Fruit fly (Drosophila melanogaster): Measurements from ENCODE around the gene CG7650.

CG7650 gene

dm6 chr3L:15610109-15610508, at the start of gene CG7650:
Gene CG7650 (minus strand): TSS chr3L:15610386.
- TF ChIP-seq CG8478 (optimal IDR thresholded peaks at IDR 0.05) = no peak
- TF ChIP-seq CTCF (optimal IDR thresholded peaks at IDR 0.05) = no peak

- no peak for TF ChIP-seq CG8478 (optimal IDR thresholded peaks at IDR 0.05)
- no peak for TF ChIP-seq CTCF (optimal IDR thresholded peaks at IDR 0.05)
Observed at dm6 chr3L:15659341-15659740, 49.2 kb upstream of the CG7650 start, which contains the start of the genes Eig71Eh and Eig71Ei. Gene Eig71Eh (minus strand): TSS chr3L:15659441. Gene Eig71Ei (plus strand): TSS chr3L:15659707.

- TF ChIP-seq CTCF (optimal IDR thresholded peaks at IDR 0.05) (no peak), CG8478 (optimal IDR thresholded peaks at IDR 0.05) (no peak)
Observed at dm6 chr3L:15657290-15657689, 47.1 kb upstream of the CG7650 start, which contains the start of the genes Eig71Ef and Eig71Eg. Gene Eig71Ef (minus strand): TSS chr3L:15657390. Gene Eig71Eg (plus strand): TSS chr3L:15657628.

- TF ChIP-seq CTCF (optimal IDR thresholded peaks at IDR 0.05) (no peak), CG8478 (optimal IDR thresholded peaks at IDR 0.05) (no peak)
Observed at dm6 chr3L:15655910-15656309, 45.7 kb upstream of the CG7650 start, which contains the start of gene Eig71Ee. Gene Eig71Ee (minus strand): TSS chr3L:15656010.

dm6 chr3L:15652154-15652553, 42.0 kb upstream of the CG7650 start, which contains the start of the genes Eig71Ec and Eig71Ed:
Gene Eig71Ec (minus strand): TSS chr3L:15652254.
Gene Eig71Ed (plus strand): TSS chr3L:15652537.
- TF ChIP-seq CTCF (optimal IDR thresholded peaks at IDR 0.05) (no peak), CG8478 (optimal IDR thresholded peaks at IDR 0.05) (no peak)

- TF ChIP-seq CG8478 (optimal IDR thresholded peaks at IDR 0.05) (no peak), CTCF (optimal IDR thresholded peaks at IDR 0.05) (no peak)
Observed at dm6 chr3L:15650552-15650951, 40.4 kb upstream of the CG7650 start, which contains the start of gene CG43084. Gene CG43084 (plus strand): TSS chr3L:15650852.

dm6 chr3L:15649561-15649960, 39.4 kb upstream of the CG7650 start, which contains the start of the genes Eig71Ea and Eig71Eb:
Gene Eig71Ea (minus strand): TSS chr3L:15649661.
Gene Eig71Eb (plus strand): TSS chr3L:15649936.
- TF ChIP-seq CTCF (optimal IDR thresholded peaks at IDR 0.05) = no peak
- no peak for TF ChIP-seq CG8478 (optimal IDR thresholded peaks at IDR 0.05)

- TF ChIP-seq CTCF (optimal IDR thresholded peaks at IDR 0.05) = no peak
- no peak for TF ChIP-seq CG8478 (optimal IDR thresholded peaks at IDR 0.05)
Observed at dm6 chr3L:15647712-15648621, 37.8 kb upstream of the CG7650 start, which contains the start of the genes comm3 and CG43083. Gene comm3 (minus strand): TSS chr3L:15647762. Gene CG43083 (plus strand): TSS chr3L:15648571.

- TF ChIP-seq CG8478 (optimal IDR thresholded peaks at IDR 0.05) (no peak), CTCF (optimal IDR thresholded peaks at IDR 0.05) (no peak)
Observed at dm6 chr3L:15646182-15646581, 36.0 kb upstream of the CG7650 start.

- no peak for TF ChIP-seq CG8478 (optimal IDR thresholded peaks at IDR 0.05)
- TF ChIP-seq CTCF (optimal IDR thresholded peaks at IDR 0.05) = no peak
Observed at dm6 chr3L:15641590-15642019, 31.4 kb upstream of the CG7650 start.

- no peak for TF ChIP-seq CTCF (optimal IDR thresholded peaks at IDR 0.05)
- no peak for TF ChIP-seq CG8478 (optimal IDR thresholded peaks at IDR 0.05)
Observed at dm6 chr3L:15639978-15640377, 29.8 kb upstream of the CG7650 start.

- TF ChIP-seq CG8478 (optimal IDR thresholded peaks at IDR 0.05) (no peak), CTCF (optimal IDR thresholded peaks at IDR 0.05) (no peak)
Observed at dm6 chr3L:15638524-15638923, 28.3 kb upstream of the CG7650 start.

dm6 chr3L:15637618-15638017, 27.4 kb upstream of the CG7650 start:
- TF ChIP-seq CTCF (optimal IDR thresholded peaks at IDR 0.05) (no peak), CG8478 (optimal IDR thresholded peaks at IDR 0.05) (no peak)

dm6 chr3L:15636978-15637377, 26.8 kb upstream of the CG7650 start:
- TF ChIP-seq CG8478 (optimal IDR thresholded peaks at IDR 0.05) = no peak
- peak in 1 of 2 experiments; percentile 22 for TF ChIP-seq CTCF (optimal IDR thresholded peaks at IDR 0.05)

dm6 chr3L:15636359-15636758, 26.2 kb upstream of the CG7650 start:
- TF ChIP-seq CTCF (optimal IDR thresholded peaks at IDR 0.05) (no peak), CG8478 (optimal IDR thresholded peaks at IDR 0.05) (no peak)
